Worm (Caenorhabditis elegans) whole organism, early embryonic: ENCODE results near the gene lido-10.

ENCODE experiments used
- F13C5.2 ChIP-seq: sonication (generic microtip); optimal IDR thresholded peaks from 2 replicates; lab custom pipeline; 2017; ENCODE audit warnings: mild to moderate bottlenecking, missing genetic modification characterization, inconsistent platforms, missing compliant biosample characterization
- ama-1 ChIP-seq: fragments of 150-350 bp; optimal IDR thresholded peaks from 2 replicates; lab custom pipeline; 2014
- ets-7 ChIP-seq: sonication (generic microtip); optimal IDR thresholded peaks from 2 replicates; lab custom pipeline; 2016; ENCODE audit warnings: missing genotype, missing genetic modification characterization, missing compliant biosample characterization
- flt-1 ChIP-seq: fragments of 200-800 bp; sonication (Bioruptor generic); IDR thresholded peaks from 2 replicates; pipeline ENCODE4 v1.3.6; 2022; ENCODE audit warnings: missing genetic modification characterization, missing compliant biosample characterization
- pes-1 ChIP-seq: fragments of 200-800 bp; sonication (Bioruptor generic); IDR thresholded peaks from 2 replicates; pipeline ENCODE4 v1.3.6; 2022; ENCODE audit warnings: missing genetic modification reagents, missing genetic modification characterization, missing compliant biosample characterization
- scrt-1 ChIP-seq: fragments of 200-800 bp; sonication (Bioruptor generic); IDR thresholded peaks from 2 replicates; pipeline ENCODE4 v1.3.6; 2022; ENCODE audit warnings: missing genetic modification characterization, missing compliant biosample characterization
- sea-1 ChIP-seq: fragments of 200-800 bp; sonication (Bioruptor generic); conservative IDR thresholded peaks from 2 replicates; pipeline ENCODE4 v1.3.6; 2022; ENCODE audit warnings: missing genetic modification characterization, missing compliant biosample characterization
- tbx-11 ChIP-seq: fragments of 200-800 bp; sonication (Bioruptor generic); IDR thresholded peaks from 2 replicates; pipeline ENCODE4 v1.3.6; 2022; ENCODE audit warnings: missing genetic modification characterization, missing compliant biosample characterization

- TF ChIP-seq ama-1 (lab: Kevin White, UChicago) = no peak
- no peak for TF ChIP-seq sea-1
- TF ChIP-seq flt-1 = no peak
- no peak for TF ChIP-seq scrt-1 (GFP tag; lab: Robert Waterston, UW)
- TF ChIP-seq pes-1 (GFP tag; lab: Robert Waterston, UW) = no peak
- TF ChIP-seq ets-7 (tag; lab: Kevin White, UChicago) = no peak
- no peak for TF ChIP-seq tbx-11
- TF ChIP-seq F13C5.2 (tag; lab: Kevin White, UChicago) = no peak
Observed at ce11 chrII:3034914-3035313, 32.6 kb downstream of the lido-10 start.
